Worm (Caenorhabditis elegans): ENCODE results near the gene ubc-20.

DNA sequence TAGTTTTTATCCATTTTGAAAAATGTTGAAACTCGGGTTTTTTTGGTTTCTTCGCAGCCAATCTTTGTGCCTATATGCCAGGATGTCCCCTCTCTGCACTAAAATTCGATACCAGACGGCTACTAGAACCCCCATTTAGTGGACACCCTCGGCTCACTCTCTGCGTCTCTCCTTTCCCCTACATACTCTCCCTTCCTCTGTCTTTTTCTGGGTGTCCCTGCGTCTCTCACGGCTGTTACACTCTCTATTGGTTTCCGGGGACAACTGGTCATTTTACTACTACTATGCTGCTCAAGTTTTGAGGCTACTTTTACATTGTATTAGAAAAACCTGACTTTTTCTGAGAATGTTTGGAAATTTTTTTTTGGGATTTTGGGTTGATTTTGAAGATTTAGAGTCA is 31.7 kb downstream of the ubc-20 start:
- TF ChIP-seq sea-1 (GFP tag; conservative IDR thresholded peaks at IDR 0.05) (no peak), ama-1 (optimal IDR thresholded peaks at IDR 0.05) (no peak), tra-4 (tag; optimal IDR thresholded peaks at IDR 0.05) (no peak), ets-7 (tag; optimal IDR thresholded peaks at IDR 0.05) (no peak), scrt-1 (GFP tag; IDR thresholded peaks at IDR 0.05) (no peak), flt-1 (GFP tag; IDR thresholded peaks at IDR 0.05) (no peak), ceh-13 (GFP tag; optimal IDR thresholded peaks at IDR 0.05) (no peak), hnd-1 (tag; optimal IDR thresholded peaks at IDR 0.05) (no peak), pes-1 (GFP tag; IDR thresholded peaks at IDR 0.05) (no peak), hmbx-1 (tag; optimal IDR thresholded peaks at IDR 0.05) (no peak), aly-1 (tag; optimal IDR thresholded peaks at IDR 0.05) (no peak), tbx-37 (GFP tag; conservative IDR thresholded peaks at IDR 0.05) (no peak)

Data from whole organism, early embryonic.